Fruit fly (Drosophila melanogaster): Measurements from ENCODE around the gene CG8541.
"Not testable (repeated sequence)": the region's sequence is repeated elsewhere in the genome, so short reads cannot be mapped to it uniquely, and the experiment has no call there.

Gene CG8541

DNA sequence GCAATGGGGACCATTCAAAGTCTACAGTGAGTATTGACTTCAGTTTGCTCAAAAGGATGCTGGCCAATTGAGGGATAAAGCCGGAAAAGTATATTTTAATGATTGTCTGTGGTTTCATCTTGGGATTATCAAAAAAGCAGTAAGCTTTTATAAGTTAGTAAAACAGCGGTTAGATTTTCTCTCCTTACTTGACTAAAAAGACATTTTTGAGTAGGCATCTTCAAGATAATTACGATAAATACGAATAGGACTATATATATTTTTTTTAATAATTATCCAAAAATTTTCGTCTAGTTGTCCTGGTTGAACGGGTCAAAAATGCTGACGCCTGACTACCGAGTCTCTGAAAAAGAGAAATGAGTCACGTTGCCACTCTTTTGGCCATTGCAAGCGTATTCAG lies 20.8 kb upstream of the CG8541 start, which contains the start of gene CG33278:
TSS of gene CG33278 (plus strand) at position 301 of the 400 bp plus-strand sequence.
- TF ChIP-seq Dll (optimal IDR thresholded peaks at IDR 0.05): no peak
- TF ChIP-seq usp (GFP tag; optimal IDR thresholded peaks at IDR 0.05): no peak
- no peak for TF ChIP-seq pan (optimal IDR thresholded peaks at IDR 0.05)
- no peak for TF ChIP-seq CG8478 (optimal IDR thresholded peaks at IDR 0.05)
- no peak for TF ChIP-seq psq (optimal IDR thresholded peaks at IDR 0.05)
- TF ChIP-seq EcR (GFP tag; optimal IDR thresholded peaks at IDR 0.05): no peak

- TF ChIP-seq usp (GFP tag; optimal IDR thresholded peaks at IDR 0.05): no peak
- TF ChIP-seq psq (optimal IDR thresholded peaks at IDR 0.05): no peak
- TF ChIP-seq Dll (optimal IDR thresholded peaks at IDR 0.05): no peak
- no peak for TF ChIP-seq EcR (GFP tag; optimal IDR thresholded peaks at IDR 0.05)
- no peak for TF ChIP-seq pan (optimal IDR thresholded peaks at IDR 0.05)
- TF ChIP-seq CG8478 (optimal IDR thresholded peaks at IDR 0.05): no peak
These were observed 15.5 kb upstream of the CG8541 start, which contains the start of gene ppk26 for dm6 chr3L:7455849-7456248. Gene ppk26, plus strand, starts transcription at chr3L:7456149.

dm6 chr3L:7465209-7465608 lies 6.2 kb upstream of the CG8541 start, which contains the start of the genes CG42660, CG42661 and Tsp66A:
Gene CG42660, plus strand, starts transcription at chr3L:7465509.
Gene CG42661, plus strand, starts transcription at chr3L:7465509.
Gene Tsp66A, plus strand, starts transcription at chr3L:7465509.
- TF ChIP-seq usp (GFP tag; optimal IDR thresholded peaks at IDR 0.05): no peak
- TF ChIP-seq pan (optimal IDR thresholded peaks at IDR 0.05): no peak
- no peak for TF ChIP-seq EcR (GFP tag; optimal IDR thresholded peaks at IDR 0.05)
- TF ChIP-seq Dll (optimal IDR thresholded peaks at IDR 0.05): no peak
- TF ChIP-seq CG8478 (optimal IDR thresholded peaks at IDR 0.05): no peak
- TF ChIP-seq psq (optimal IDR thresholded peaks at IDR 0.05): no peak

DNA sequence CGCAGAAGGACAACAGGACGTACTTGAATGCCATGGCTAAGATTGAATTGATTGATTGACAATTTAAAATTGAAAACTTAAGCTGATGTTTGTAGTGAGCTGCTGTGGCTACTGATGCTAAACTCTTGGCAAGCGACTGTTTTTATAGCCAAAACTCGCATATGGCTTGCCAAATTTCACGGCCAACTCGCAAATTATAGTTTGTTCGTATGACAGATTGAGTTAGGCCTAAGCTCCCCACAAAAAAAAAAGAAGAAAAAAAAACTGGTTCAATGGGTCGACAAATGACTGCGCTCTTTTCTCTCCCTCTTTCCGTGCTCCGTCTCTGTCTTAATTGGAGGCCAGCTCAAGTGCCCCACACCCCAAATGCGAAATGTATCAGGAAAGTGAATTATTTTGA lies 1.2 kb upstream of the CG8541 start, which contains the start of gene CG8543:
TSS of gene CG8543 (minus strand) at position 101 of the 400 bp plus-strand sequence.
- no peak for TF ChIP-seq EcR (GFP tag; optimal IDR thresholded peaks at IDR 0.05)
- no peak for TF ChIP-seq CG8478 (optimal IDR thresholded peaks at IDR 0.05)
- no peak for TF ChIP-seq Dll (optimal IDR thresholded peaks at IDR 0.05)

DNA sequence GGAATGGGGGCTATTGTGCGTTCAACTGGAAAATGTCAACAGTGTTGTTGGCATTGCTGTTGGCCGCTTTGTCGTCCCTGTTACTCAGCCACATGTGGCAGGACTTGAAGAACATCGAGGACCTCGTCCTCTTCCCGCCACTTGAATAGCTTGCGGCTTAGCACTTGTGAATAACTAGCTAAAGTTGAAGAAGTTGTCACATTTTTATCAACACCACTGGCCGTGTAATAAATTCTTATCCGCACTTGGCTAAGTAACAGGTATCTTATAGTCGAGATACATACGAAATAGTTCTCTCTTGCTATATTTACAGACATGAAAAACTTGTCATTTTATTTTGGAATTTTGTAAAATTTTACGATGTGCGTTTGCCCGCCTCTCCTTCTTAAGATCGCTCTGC lies 3.9 kb downstream of the CG8541 start, which contains the start of gene CG43292:
TSS of gene CG43292 (plus strand) at position 301 of the 400 bp plus-strand sequence.
- TF ChIP-seq CG8478 (optimal IDR thresholded peaks at IDR 0.05) (no peak), usp (GFP tag; optimal IDR thresholded peaks at IDR 0.05) (no peak), psq (optimal IDR thresholded peaks at IDR 0.05) (no peak), EcR (GFP tag; optimal IDR thresholded peaks at IDR 0.05) (no peak)

- no peak for TF ChIP-seq usp (GFP tag; optimal IDR thresholded peaks at IDR 0.05)
- no peak for TF ChIP-seq Dll (optimal IDR thresholded peaks at IDR 0.05)
- TF ChIP-seq CG8478 (optimal IDR thresholded peaks at IDR 0.05): no peak
- TF ChIP-seq pan (optimal IDR thresholded peaks at IDR 0.05): no peak
- TF ChIP-seq EcR (GFP tag; optimal IDR thresholded peaks at IDR 0.05): no peak
These were observed 14.3 kb downstream of the CG8541 start, which contains the start of gene mthl6 for dm6 chr3L:7485667-7486066. Gene mthl6, plus strand, starts transcription at chr3L:7485967.

- no peak for TF ChIP-seq psq (optimal IDR thresholded peaks at IDR 0.05)
- no peak for TF ChIP-seq pan (optimal IDR thresholded peaks at IDR 0.05)
- TF ChIP-seq CG8478 (optimal IDR thresholded peaks at IDR 0.05): no peak
- no peak for TF ChIP-seq usp (GFP tag; optimal IDR thresholded peaks at IDR 0.05)
- TF ChIP-seq EcR (GFP tag; optimal IDR thresholded peaks at IDR 0.05): no peak
- no peak for TF ChIP-seq Dll (optimal IDR thresholded peaks at IDR 0.05)
These were observed 20.2 kb downstream of the CG8541 start, which contains the start of gene Cyp316a1 for dm6 chr3L:7491564-7491963. Gene Cyp316a1, plus strand, starts transcription at chr3L:7491864.

dm6 chr3L:7496097-7496496 lies 24.7 kb downstream of the CG8541 start, which contains the start of gene Cyp4d8:
Gene Cyp4d8, minus strand, starts transcription at chr3L:7496197.
- no peak for TF ChIP-seq psq (optimal IDR thresholded peaks at IDR 0.05)
- TF ChIP-seq usp (GFP tag; optimal IDR thresholded peaks at IDR 0.05): no peak
- no peak for TF ChIP-seq EcR (GFP tag; optimal IDR thresholded peaks at IDR 0.05)
- TF ChIP-seq Dll (optimal IDR thresholded peaks at IDR 0.05): no peak
- no peak for TF ChIP-seq CG8478 (optimal IDR thresholded peaks at IDR 0.05)

dm6 chr3L:7498731-7499130 lies 27.4 kb downstream of the CG8541 start, which contains the start of gene CG8539:
Gene CG8539, minus strand, starts transcription at chr3L:7498831.
- not testable (repeated sequence) for TF ChIP-seq Dll, CG8478, pan (optimal IDR thresholded peaks at IDR 0.05)

DNA sequence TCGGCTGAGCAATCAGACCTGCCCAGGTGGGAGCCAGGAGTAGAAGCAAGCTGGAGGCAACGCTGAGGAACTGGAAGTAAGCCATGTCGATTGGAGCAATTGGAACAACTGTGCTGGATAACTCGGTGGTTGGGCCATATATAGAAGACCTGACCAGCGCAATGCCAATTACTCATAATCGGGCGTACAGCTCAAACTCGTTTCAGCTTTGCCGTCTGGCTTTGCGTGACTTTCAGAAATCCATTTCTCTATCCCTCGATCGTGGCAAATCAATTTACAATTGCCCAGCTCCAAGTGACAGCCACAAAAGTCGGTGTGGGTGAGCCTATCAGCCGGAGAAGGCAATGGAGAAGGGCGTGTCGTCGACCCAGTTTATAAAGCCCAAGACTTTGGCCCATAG lies 34.8 kb downstream of the CG8541 start, which contains the start of gene CG7548:
TSS of gene CG7548 (minus strand) at position 101 of the 400 bp plus-strand sequence.
- TF ChIP-seq Dll (optimal IDR thresholded peaks at IDR 0.05): no peak
- TF ChIP-seq pan (optimal IDR thresholded peaks at IDR 0.05): no peak
- no peak for TF ChIP-seq psq (optimal IDR thresholded peaks at IDR 0.05)
- TF ChIP-seq CG8478 (optimal IDR thresholded peaks at IDR 0.05): no peak
- no peak for TF ChIP-seq EcR (GFP tag; optimal IDR thresholded peaks at IDR 0.05)
- no peak for TF ChIP-seq usp (GFP tag; optimal IDR thresholded peaks at IDR 0.05)

dm6 chr3L:7510414-7511384 lies 39.3 kb downstream of the CG8541 start, which contains the start of gene CG7546:
Gene CG7546, plus strand, starts transcription at chr3L:7510986.
- TF ChIP-seq Dll (optimal IDR thresholded peaks at IDR 0.05) (no peak), EcR (GFP tag; optimal IDR thresholded peaks at IDR 0.05) (no peak), usp (GFP tag; optimal IDR thresholded peaks at IDR 0.05) (no peak), psq (optimal IDR thresholded peaks at IDR 0.05) (no peak), CG8478 (optimal IDR thresholded peaks at IDR 0.05) (no peak), pan (optimal IDR thresholded peaks at IDR 0.05) (no peak)

All from whole organism.